Worm (Caenorhabditis elegans): ENCODE results near the gene F32A11.1.
A peak's percentile ranks its signal among the peaks of the same experiment; 100 is the strongest.

F32A11.1 gene

ce11 chrII:13159869-13160268, 2.7 kb downstream of the F32A11.1 start (continued):
- TF ChIP-seq hlh-30 (tag; optimal IDR thresholded peaks at IDR 0.05; ENCODE audit: insufficient read depth) (no peak), daf-16 (GFP tag; optimal IDR thresholded peaks at IDR 0.05) (no peak), daf-16 (tag; optimal IDR thresholded peaks at IDR 0.05) (no peak), set-16 (GFP tag; IDR thresholded peaks at IDR 0.05) (no peak), lsy-2 (tag; optimal IDR thresholded peaks at IDR 0.05) (no peak), lin-38 (GFP tag; IDR thresholded peaks at IDR 0.05) (no peak), ztf-7 (tag; optimal IDR thresholded peaks at IDR 0.05) (no peak), mdl-1 (tag; optimal IDR thresholded peaks at IDR 0.05) (no peak), ceh-82 (tag; optimal IDR thresholded peaks at IDR 0.05) (no peak), F44E2.7 (GFP tag; IDR thresholded peaks at IDR 0.05) (no peak), ceh-20 (GFP tag; IDR thresholded peaks at IDR 0.05) (no peak), fkh-10 (GFP tag; optimal IDR thresholded peaks at IDR 0.05) (no peak), zip-2 (tag; optimal IDR thresholded peaks at IDR 0.05) (no peak), pha-4 (GFP tag; IDR thresholded peaks at IDR 0.05) (no peak), pha-4 (tag; optimal IDR thresholded peaks at IDR 0.05) (no peak), Y48G9A.11 (GFP tag; IDR thresholded peaks at IDR 0.05) (no peak), F10B5.3 (tag; optimal IDR thresholded peaks at IDR 0.05) (no peak), nhr-76 (tag; optimal IDR thresholded peaks at IDR 0.05) (no peak), skn-1 (tag; optimal IDR thresholded peaks at IDR 0.05) (no peak)

- TF ChIP-seq aha-1 (tag) (peak; percentile 92), Y5F2A.4 (GFP tag; optimal IDR thresholded peaks at IDR 0.05) (no peak)
These were observed 5.9 kb downstream of the F32A11.1 start for ce11 chrII:13163009-13163408.

ce11 chrII:13164062-13164461, 6.9 kb downstream of the F32A11.1 start:
- TF ChIP-seq php-3 (GFP tag; IDR thresholded peaks at IDR 0.05): no peak
- TF ChIP-seq aha-1 (tag): peak; percentile 94

ce11 chrII:13165683-13166259, 8.6 kb downstream of the F32A11.1 start, which contains the start of gene moe-3:
Gene moe-3 (minus strand): TSS chrII:13165733.
- TF ChIP-seq zfp-3 (GFP tag; conservative IDR thresholded peaks at IDR 0.05) (no peak), lin-1 (GFP tag; IDR thresholded peaks at IDR 0.05) (no peak), ZK546.5 (tag; optimal IDR thresholded peaks at IDR 0.05) (no peak), F26F4.8 (GFP tag; conservative IDR thresholded peaks at IDR 0.05) (no peak), madf-5 (GFP tag; IDR thresholded peaks at IDR 0.05) (no peak), tag-97 (GFP tag; IDR thresholded peaks at IDR 0.05) (no peak), dve-1 (tag; optimal IDR thresholded peaks at IDR 0.05; ENCODE audit: insufficient read depth) (peak; percentile 68), nhr-102 (tag; optimal IDR thresholded peaks at IDR 0.05) (peak; percentile 9), dmd-6 (GFP tag; IDR thresholded peaks at IDR 0.05) (peak; percentile 82), nhr-41 (GFP tag; IDR thresholded peaks at IDR 0.05) (no peak), hlh-30 (tag; optimal IDR thresholded peaks at IDR 0.05; ENCODE audit: insufficient read depth) (peak; percentile 93), saeg-2 (GFP tag; IDR thresholded peaks at IDR 0.05) (no peak), F44E2.7 (GFP tag; IDR thresholded peaks at IDR 0.05) (no peak), mep-1 (tag; optimal IDR thresholded peaks at IDR 0.05) (peak; percentile 15), lim-7 (GFP tag; IDR thresholded peaks at IDR 0.05) (no peak), ZK337.2 (GFP tag; IDR thresholded peaks at IDR 0.05) (no peak), rbr-2 (tag; optimal IDR thresholded peaks at IDR 0.05) (no peak), aha-1 (tag) (peak; percentile 53), lsy-2 (tag; optimal IDR thresholded peaks at IDR 0.05) (no peak), madf-9 (GFP tag; conservative IDR thresholded peaks at IDR 0.05) (no peak), egl-43 (GFP tag; IDR thresholded peaks at IDR 0.05) (no peak), ama-1 (optimal IDR thresholded peaks at IDR 0.05) (no peak), hlh-11 (tag; optimal IDR thresholded peaks at IDR 0.05) (peak; percentile 87), php-3 (GFP tag; IDR thresholded peaks at IDR 0.05) (0 out of 2 replicates have a peak, but pooled peaks have one; percentile 25), mdl-1 (tag; optimal IDR thresholded peaks at IDR 0.05) (peak in 1 of 2 experiments; percentile 13), egl-27 (tag; optimal IDR thresholded peaks at IDR 0.05) (no peak), daf-16 (GFP tag; optimal IDR thresholded peaks at IDR 0.05) (no peak), daf-16 (tag; optimal IDR thresholded peaks at IDR 0.05) (peak; percentile 63), ces-1 (GFP tag; optimal IDR thresholded peaks at IDR 0.05) (no peak), zip-11 (GFP tag; IDR thresholded peaks at IDR 0.05) (no peak), ztf-7 (tag; optimal IDR thresholded peaks at IDR 0.05) (no peak), ceh-62 (tag; optimal IDR thresholded peaks at IDR 0.05) (no peak), skn-1 (tag; optimal IDR thresholded peaks at IDR 0.05) (no peak), vab-7 (GFP tag; IDR thresholded peaks at IDR 0.05) (no peak)

Measured in whole organism, L4 larva.